Fruit fly (Drosophila melanogaster): Measurements from ENCODE around the gene DIP-beta.

DNA sequence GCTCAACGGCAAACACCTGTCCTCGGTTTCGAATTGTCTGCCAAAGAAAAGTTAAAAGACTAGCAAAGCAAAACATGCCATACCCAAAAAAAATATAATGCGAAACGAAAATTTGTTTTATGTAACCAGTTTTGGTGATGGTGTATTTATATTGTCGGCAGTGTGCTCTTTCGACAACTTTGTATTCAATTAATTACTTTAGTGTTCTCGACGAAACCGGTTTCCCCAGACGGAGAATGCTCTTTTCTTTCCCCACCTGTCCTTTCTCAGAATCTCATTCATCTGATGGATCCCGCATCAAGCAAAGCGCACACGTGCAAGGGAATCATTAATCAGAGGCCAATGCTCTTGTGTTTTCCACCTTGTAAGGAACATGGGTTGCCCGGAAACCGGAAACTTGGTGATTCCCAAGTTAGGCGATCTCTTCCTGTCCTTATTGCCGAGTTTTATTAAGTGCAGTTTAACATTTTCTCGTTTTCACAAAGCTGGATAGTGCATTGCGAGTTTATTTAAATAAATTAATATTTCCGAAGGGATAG lies 79.1 kb downstream of the DIP-beta start:
- TF ChIP-seq Atf-2 (GFP tag; optimal IDR thresholded peaks at IDR 0.05) (no peak), CG8089 (GFP tag; optimal IDR thresholded peaks at IDR 0.05) (no peak), Ptx1 (GFP tag; IDR thresholded peaks at IDR 0.05) (no peak), CG34224 (GFP tag; IDR thresholded peaks at IDR 0.05; ENCODE audit: partially characterized antibody) (no peak), bsh (GFP tag; optimal IDR thresholded peaks at IDR 0.05) (no peak), cwo (GFP tag; optimal IDR thresholded peaks at IDR 0.05) (no peak), exex (tag; optimal IDR thresholded peaks at IDR 0.05) (no peak), trh (GFP tag; optimal IDR thresholded peaks at IDR 0.05) (no peak), Chrac-16 (GFP tag; optimal IDR thresholded peaks at IDR 0.05) (no peak), CG12236 (GFP tag; optimal IDR thresholded peaks at IDR 0.05) (no peak)

Measured in whole organism, embryonic.